Fruit fly (Drosophila melanogaster) whole organism: ENCODE data around the gene Pmi.

Experiments
- CG8478 ChIP-seq: fragments of >200 bp; optimal IDR thresholded peaks from 2 replicates; lab custom pipeline; 2018; ENCODE audit warnings: inconsistent platforms
- EcR ChIP-seq, 2 experiments: fragments of >200 bp; optimal IDR thresholded peaks; 2 replicates each; lab custom pipeline; 2017; ENCODE audit warnings: missing biosample characterization in 2 of 2, missing genetic modification characterization in 2 of 2, missing genetic modification reagents in 2 of 2
- psq ChIP-seq: fragments of >200 bp; optimal IDR thresholded peaks from 2 replicates; lab custom pipeline; 2017

- TF ChIP-seq psq (lab: Kevin White, UChicago) (no peak), CG8478 (lab: Kevin White, UChicago) (no peak), EcR (GFP tag; optimal IDR thresholded peaks at IDR 0.05; lab: Kevin White, UChicago) (no peak)
Observed at dm6 chr3L:5823763-5824445, 44.1 kb downstream of the Pmi start.
